Fruit fly (Drosophila melanogaster): ENCODE results near the gene CG13248.

dm6 chr3L:20402665-20403492 is 7.5 kb downstream of the CG13248 start:
- TF ChIP-seq lola (GFP tag; optimal IDR thresholded peaks at IDR 0.05) (no peak), h (GFP tag; optimal IDR thresholded peaks at IDR 0.05) (peak; percentile 75), HLH106 (tag; optimal IDR thresholded peaks at IDR 0.05) (peak; percentile 78), psq (GFP tag; optimal IDR thresholded peaks at IDR 0.05) (peak; percentile 93), Hr78 (GFP tag; optimal IDR thresholded peaks at IDR 0.05) (no peak), Dfd (GFP tag; optimal IDR thresholded peaks at IDR 0.05) (no peak), br (GFP tag; optimal IDR thresholded peaks at IDR 0.05) (peak; percentile 66), sv (GFP tag; optimal IDR thresholded peaks at IDR 0.05) (no peak), fru (GFP tag; optimal IDR thresholded peaks at IDR 0.05) (peak; percentile 60), foxo (GFP tag; optimal IDR thresholded peaks at IDR 0.05) (peak in 1 of 2 experiments; percentile 61), brk (GFP tag; optimal IDR thresholded peaks at IDR 0.05) (peak; percentile 49), usp (GFP tag; optimal IDR thresholded peaks at IDR 0.05) (no peak), GATAd (GFP tag; optimal IDR thresholded peaks at IDR 0.05) (no peak), pan (optimal IDR thresholded peaks at IDR 0.05) (no peak)
